Worm (Caenorhabditis elegans): Measurements from ENCODE around the gene exh-1.

The exh-1 gene

ce11 chrV:3193091-3193608 is 36.3 kb downstream of the exh-1 start, which contains the start of the genes Y73C8B.3 and Y73C8B.9 (continued):
- TF ChIP-seq pha-4 (GFP tag; IDR thresholded peaks at IDR 0.05), result no peak
- no peak for TF ChIP-seq pha-4 (tag; optimal IDR thresholded peaks at IDR 0.05)
- TF ChIP-seq ztf-11 (tag; optimal IDR thresholded peaks at IDR 0.05), result no peak
- TF ChIP-seq aly-2 (tag; optimal IDR thresholded peaks at IDR 0.05), result no peak
- TF ChIP-seq rbr-2 (tag; optimal IDR thresholded peaks at IDR 0.05), result no peak

DNA sequence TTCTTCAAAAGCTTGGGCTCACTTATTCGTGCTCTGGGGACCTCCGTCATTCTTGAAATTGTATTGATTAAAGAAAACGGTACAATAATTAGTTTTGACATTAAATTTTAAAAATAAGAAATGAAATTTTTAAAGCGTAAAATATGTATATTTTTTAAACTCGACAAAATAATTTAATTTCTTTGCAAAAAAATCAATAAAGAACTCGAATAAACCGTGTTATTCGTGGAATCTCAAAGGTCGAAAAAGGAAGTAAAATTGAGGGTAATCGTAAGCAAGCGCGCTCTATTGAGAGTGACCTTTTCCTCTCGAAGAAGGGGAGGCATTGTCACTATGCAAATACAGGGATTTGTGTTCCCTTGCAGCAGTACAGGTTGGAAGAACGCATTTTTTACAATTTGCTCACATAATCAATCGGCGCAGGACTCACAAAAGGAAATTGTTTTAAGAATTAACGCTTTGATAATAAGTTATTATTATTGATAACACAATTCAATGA is 38.1 kb downstream of the exh-1 start, which contains the start of gene Y73C8B.2:
Gene Y73C8B.2 (minus strand): TSS at position 51 of the 499 bp plus-strand sequence.
- TF ChIP-seq snpc-1.2 (GFP tag; IDR thresholded peaks at IDR 0.05), result no peak
- peak; percentile 34 for TF ChIP-seq nhr-102 (tag; optimal IDR thresholded peaks at IDR 0.05)
- no peak for TF ChIP-seq hlh-30 (tag; optimal IDR thresholded peaks at IDR 0.05; ENCODE audit: insufficient read depth)
- TF ChIP-seq nhr-28 (tag; optimal IDR thresholded peaks at IDR 0.05), result peak; percentile 38
- no peak for TF ChIP-seq lir-3 (tag; optimal IDR thresholded peaks at IDR 0.05)
- TF ChIP-seq ZK337.2 (GFP tag; IDR thresholded peaks at IDR 0.05), result no peak
- peak; percentile 59 for TF ChIP-seq mep-1 (tag; optimal IDR thresholded peaks at IDR 0.05)
- TF ChIP-seq D1046.2 (GFP tag; IDR thresholded peaks at IDR 0.05), result no peak
- no peak for TF ChIP-seq aly-2 (tag; optimal IDR thresholded peaks at IDR 0.05)
- peak; percentile 83 for TF ChIP-seq nhr-6 (tag; optimal IDR thresholded peaks at IDR 0.05)
- TF ChIP-seq pha-4 (GFP tag; IDR thresholded peaks at IDR 0.05), result no peak
- TF ChIP-seq pha-4 (tag; optimal IDR thresholded peaks at IDR 0.05), result peak; percentile 94
- TF ChIP-seq rbr-2 (tag; optimal IDR thresholded peaks at IDR 0.05), result peak; percentile 15
- TF ChIP-seq aha-1 (tag), result peak; percentile 92
- no peak for TF ChIP-seq daf-16 (GFP tag; optimal IDR thresholded peaks at IDR 0.05)
- TF ChIP-seq daf-16 (tag; optimal IDR thresholded peaks at IDR 0.05), result peak; percentile 13
- TF ChIP-seq hlh-11 (tag; optimal IDR thresholded peaks at IDR 0.05), result peak; percentile 0
- peak; percentile 36; the same call in 1 of the 2 replicates for TF ChIP-seq hmg-1.1 (GFP tag; IDR thresholded peaks at IDR 0.05)
- TF ChIP-seq egl-27 (tag; optimal IDR thresholded peaks at IDR 0.05), result no peak
- peak; percentile 14 for TF ChIP-seq pqm-1 (tag; optimal IDR thresholded peaks at IDR 0.05)
- peak in 1 of 2 experiments; percentile 58 for TF ChIP-seq lsy-2 (tag; optimal IDR thresholded peaks at IDR 0.05)
- TF ChIP-seq unc-62 (GFP tag; optimal IDR thresholded peaks at IDR 0.05 in 1 of 2), result peak in 1 of 2 experiments; percentile 85
- TF ChIP-seq unc-62 (tag; optimal IDR thresholded peaks at IDR 0.05), result no peak
- peak; percentile 35 for TF ChIP-seq dve-1 (tag; optimal IDR thresholded peaks at IDR 0.05; ENCODE audit: insufficient read depth)
- TF ChIP-seq lin-29 (GFP tag; IDR thresholded peaks at IDR 0.05), result no peak
- peak; percentile 7 for TF ChIP-seq nhr-77 (tag; optimal IDR thresholded peaks at IDR 0.05)
- TF ChIP-seq lin-38 (GFP tag; IDR thresholded peaks at IDR 0.05), result peak; percentile 81
- TF ChIP-seq ceh-44 (GFP tag; IDR thresholded peaks at IDR 0.05), result no peak

- TF ChIP-seq dmd-8 (GFP tag; IDR thresholded peaks at IDR 0.05), result no peak
- no peak for TF ChIP-seq ceh-82 (tag; optimal IDR thresholded peaks at IDR 0.05)
- TF ChIP-seq hif-1 (tag; optimal IDR thresholded peaks at IDR 0.05), result no peak
- no peak for TF ChIP-seq egl-27 (tag; optimal IDR thresholded peaks at IDR 0.05)
- no peak for TF ChIP-seq ceh-62 (tag; optimal IDR thresholded peaks at IDR 0.05)
- no peak for TF ChIP-seq php-3 (GFP tag; IDR thresholded peaks at IDR 0.05)
- TF ChIP-seq aha-1 (tag), result no peak
- TF ChIP-seq snpc-1.2 (GFP tag; IDR thresholded peaks at IDR 0.05), result no peak
- TF ChIP-seq arid-1 (GFP tag; conservative IDR thresholded peaks at IDR 0.05), result no peak
- no peak for TF ChIP-seq nhr-42 (GFP tag; IDR thresholded peaks at IDR 0.05)
- no peak for TF ChIP-seq tra-1 (GFP tag; IDR thresholded peaks at IDR 0.05)
- no peak for TF ChIP-seq duxl-1 (tag; optimal IDR thresholded peaks at IDR 0.05; ENCODE audit: poor library complexity)
- TF ChIP-seq spr-3 (GFP tag; optimal IDR thresholded peaks at IDR 0.05), result no peak
- no peak for TF ChIP-seq lin-38 (GFP tag; IDR thresholded peaks at IDR 0.05)
Observed at ce11 chrV:3195814-3196213, 38.9 kb downstream of the exh-1 start.
